Worm (Caenorhabditis elegans) whole organism, young adult: Measurements from ENCODE around the gene F59C12.3.
A peak's percentile ranks its signal among the peaks of the same experiment; 100 is the strongest.

Experiments used
- F23B12.7 ChIP-seq: sonication (generic microtip); optimal IDR thresholded peaks from 2 replicates; lab custom pipeline; 2017; ENCODE audit warnings: missing genetic modification characterization, mild to moderate bottlenecking, missing compliant biosample characterization, antibody characterized with exemption, moderate library complexity; ENCODE audit not compliant: insufficient read depth
- F33H1.4 ChIP-seq: fragments of 200-800 bp; sonication (Bioruptor generic); IDR thresholded peaks from 2 replicates; pipeline ENCODE4 v1.3.6; 2022; ENCODE audit warnings: missing genetic modification reagents, missing genetic modification characterization, missing compliant biosample characterization
- F37B4.10 ChIP-seq: fragments of 200-800 bp; sonication (Bioruptor generic); IDR thresholded peaks from 2 replicates; pipeline ENCODE4 v1.3.6; 2022; ENCODE audit warnings: missing genetic modification characterization, missing compliant biosample characterization
- F49E8.2 ChIP-seq: sonication (generic microtip); optimal IDR thresholded peaks from 3 replicates; lab custom pipeline; 2017; ENCODE audit warnings: missing genetic modification characterization, mild to moderate bottlenecking, missing compliant biosample characterization, antibody characterized with exemption, moderate library complexity; ENCODE audit not compliant: insufficient read depth
- F55B11.4 ChIP-seq: sonication (generic microtip); optimal IDR thresholded peaks from 2 replicates; lab custom pipeline; 2016; ENCODE audit warnings: missing compliant biosample characterization, missing genetic modification characterization, borderline replicate concordance; ENCODE audit not compliant: insufficient read depth
- Y56A3A.18 ChIP-seq: fragments of 200-800 bp; sonication (Bioruptor generic); IDR thresholded peaks from 2 replicates; pipeline ENCODE4 v1.3.6; 2022; ENCODE audit warnings: missing genetic modification reagents, missing genetic modification characterization, missing compliant biosample characterization
- Y79H2A.3 ChIP-seq: fragments of 200-800 bp; sonication (Bioruptor generic); conservative IDR thresholded peaks from 2 replicates; pipeline ENCODE4 v1.3.6; 2022; ENCODE audit warnings: missing genetic modification reagents, missing genetic modification characterization, missing compliant biosample characterization
- ZK185.1 ChIP-seq: sonication (generic microtip); optimal IDR thresholded peaks from 2 replicates; lab custom pipeline; 2016; ENCODE audit warnings: mild to moderate bottlenecking, missing genetic modification characterization, missing compliant biosample characterization; ENCODE audit not compliant: poor library complexity, severe bottlenecking
- aptf-3 ChIP-seq: fragments of 200-800 bp; sonication (Bioruptor generic); IDR thresholded peaks from 2 replicates; pipeline ENCODE4 v1.3.6; 2022; ENCODE audit warnings: missing genetic modification characterization, missing compliant biosample characterization
- attf-5 ChIP-seq: fragments of 200-800 bp; sonication (Bioruptor generic); optimal IDR thresholded peaks from 2 replicates; lab custom pipeline; 2018; ENCODE audit warnings: mild to moderate bottlenecking, missing genetic modification characterization, missing compliant biosample characterization
- attf-6 ChIP-seq: fragments of 200-800 bp; sonication (Bioruptor generic); IDR thresholded peaks from 2 replicates; pipeline ENCODE4 v1.3.6; 2022; ENCODE audit warnings: missing genetic modification reagents, missing genetic modification characterization, missing compliant biosample characterization
- bed-2 ChIP-seq: fragments of 200-800 bp; sonication (Bioruptor generic); IDR thresholded peaks from 2 replicates; pipeline ENCODE4 v1.3.6; 2022; ENCODE audit warnings: missing genetic modification reagents, missing genetic modification characterization, missing compliant biosample characterization
- ccch-3 ChIP-seq: fragments of 200-800 bp; sonication (Bioruptor generic); optimal IDR thresholded peaks from 2 replicates; lab custom pipeline; 2018; ENCODE audit warnings: mild to moderate bottlenecking, missing genetic modification characterization, missing compliant biosample characterization
- cebp-1 ChIP-seq, 2 experiments: fragments of 200-800 bp in 1 of 2; sonication (Bioruptor generic) in 1 of 2; sonication (generic microtip) in 1 of 2; IDR thresholded peaks in 1 of 2; optimal IDR thresholded peaks in 1 of 2; 2 replicates each; pipeline versions ENCODE4 v1.3.6 to Lab custom; 2017 to 2022; ENCODE audit warnings: missing compliant biosample characterization in 2 of 2, missing genetic modification characterization in 2 of 2, mild to moderate bottlenecking in 1 of 2, missing genetic modification reagents in 1 of 2, moderate library complexity in 1 of 2
- cebp-2 ChIP-seq: fragments of 200-800 bp; sonication (Bioruptor generic); IDR thresholded peaks from 2 replicates; pipeline ENCODE4 v1.3.6; 2022; ENCODE audit warnings: missing genetic modification characterization, missing compliant biosample characterization
- ceh-40 ChIP-seq: fragments of 200-800 bp; sonication (Bioruptor generic); IDR thresholded peaks from 2 replicates; pipeline ENCODE4 v1.3.6; 2022; ENCODE audit warnings: missing genetic modification characterization, missing compliant biosample characterization
- ceh-79 ChIP-seq: sonication (generic microtip); optimal IDR thresholded peaks from 2 replicates; lab custom pipeline; 2017; ENCODE audit warnings: mild to moderate bottlenecking, missing genetic modification characterization, missing compliant biosample characterization
- dpl-1 ChIP-seq: fragments of 150-350 bp; optimal IDR thresholded peaks from 2 replicates; lab custom pipeline; 2014; ENCODE audit warnings: missing biosample characterization, missing genetic modification reagents, missing genetic modification characterization
- efl-1 ChIP-seq: fragments of 150-350 bp; optimal IDR thresholded peaks from 2 replicates; lab custom pipeline; 2014; ENCODE audit warnings: missing biosample characterization, missing genetic modification reagents, missing genetic modification characterization
- hrde-1 ChIP-seq: sonication (generic microtip); optimal IDR thresholded peaks from 2 replicates; lab custom pipeline; 2016; ENCODE audit warnings: missing genetic modification characterization, mild to moderate bottlenecking, missing compliant biosample characterization, moderate library complexity, missing genotype, missing genetic modification reagents, borderline replicate concordance
- hsf-1 ChIP-seq: fragments of 200-800 bp; sonication (Bioruptor generic); IDR thresholded peaks from 2 replicates; pipeline ENCODE4 v1.3.6; 2022; ENCODE audit warnings: missing genetic modification reagents, missing genetic modification characterization, missing compliant biosample characterization
- let-607 ChIP-seq, 2 experiments: fragments of 200-800 bp in 1 of 2; sonication (Bioruptor generic) in 1 of 2; sonication (generic microtip) in 1 of 2; optimal IDR thresholded peaks; 2 replicates each; lab custom pipeline; 2016 to 2018; ENCODE audit warnings: mild to moderate bottlenecking in 2 of 2, missing compliant biosample characterization in 2 of 2, missing genetic modification characterization in 2 of 2, moderate library complexity in 2 of 2, missing genotype in 1 of 2
- lin-40 ChIP-seq: sonication (generic microtip); optimal IDR thresholded peaks from 2 replicates; lab custom pipeline; 2016; ENCODE audit warnings: missing genetic modification characterization, mild to moderate bottlenecking, missing compliant biosample characterization, missing genotype, missing genetic modification reagents
- madf-10 ChIP-seq: sonication (generic microtip); optimal IDR thresholded peaks from 2 replicates; lab custom pipeline; 2016; ENCODE audit warnings: mild to moderate bottlenecking, missing genetic modification characterization, missing compliant biosample characterization
- madf-6 ChIP-seq: fragments of 200-800 bp; sonication (Bioruptor generic); IDR thresholded peaks from 2 replicates; pipeline ENCODE4 v1.3.6; 2022; ENCODE audit warnings: missing genetic modification reagents, missing genetic modification characterization, missing compliant biosample characterization
- nfyb-1 ChIP-seq: fragments of 200-800 bp; sonication (Bioruptor generic); IDR thresholded peaks from 2 replicates; pipeline ENCODE4 v1.3.6; 2022; ENCODE audit warnings: missing genetic modification reagents, missing genetic modification characterization, missing compliant biosample characterization
- nhr-179 ChIP-seq: sonication (generic microtip); optimal IDR thresholded peaks from 2 replicates; lab custom pipeline; 2016; ENCODE audit warnings: mild to moderate bottlenecking, missing genetic modification characterization, missing compliant biosample characterization
- nhr-80 ChIP-seq: sonication (generic microtip); optimal IDR thresholded peaks from 2 replicates; lab custom pipeline; 2016; ENCODE audit warnings: missing genetic modification characterization, missing compliant biosample characterization
- pha-4 ChIP-seq: fragments of 150-350 bp; sonication (generic microtip); optimal IDR thresholded peaks from 2 replicates; lab custom pipeline; 2014; ENCODE audit warnings: missing biosample characterization, missing genetic modification reagents, missing genetic modification characterization
- repo-1 ChIP-seq: sonication (generic microtip); optimal IDR thresholded peaks from 2 replicates; lab custom pipeline; 2017; ENCODE audit warnings: mild to moderate bottlenecking, missing genetic modification characterization, missing compliant biosample characterization
- sdz-38 ChIP-seq: sonication (generic microtip); optimal IDR thresholded peaks from 2 replicates; lab custom pipeline; 2016; ENCODE audit warnings: missing genotype, missing genetic modification characterization, missing compliant biosample characterization
- snpc-1.1 ChIP-seq: sonication (generic microtip); optimal IDR thresholded peaks from 2 replicates; lab custom pipeline; 2017; ENCODE audit warnings: missing genetic modification characterization, mild to moderate bottlenecking, missing compliant biosample characterization, antibody characterized with exemption, moderate library complexity, missing genotype, missing genetic modification reagents; ENCODE audit not compliant: insufficient read depth
- snpc-3.4 ChIP-seq: sonication (generic microtip); optimal IDR thresholded peaks from 2 replicates; lab custom pipeline; 2017; ENCODE audit warnings: missing genetic modification characterization, mild to moderate bottlenecking, missing compliant biosample characterization, antibody characterized with exemption, moderate library complexity, missing genotype, missing genetic modification reagents
- tbx-9 ChIP-seq: sonication (generic microtip); optimal IDR thresholded peaks from 2 replicates; lab custom pipeline; 2016; ENCODE audit warnings: borderline replicate concordance, missing genetic modification characterization, inconsistent platforms, missing compliant biosample characterization
- unc-62 ChIP-seq: fragments of 150-350 bp; optimal IDR thresholded peaks from 2 replicates; lab custom pipeline; 2014; ENCODE audit warnings: missing biosample characterization, missing genetic modification reagents, missing genetic modification characterization
- zfh-2 ChIP-seq: fragments of 200-800 bp; sonication (Bioruptor generic); conservative IDR thresholded peaks from 2 replicates; pipeline ENCODE4 v1.3.6; 2022; ENCODE audit warnings: missing genetic modification reagents, missing genetic modification characterization, missing compliant biosample characterization
- ztf-25 ChIP-seq: fragments of 200-800 bp; sonication (Bioruptor generic); IDR thresholded peaks from 2 replicates; pipeline ENCODE4 v1.3.6; 2022; ENCODE audit warnings: missing genetic modification reagents, missing genetic modification characterization, missing compliant biosample characterization
- ztf-3 ChIP-seq: fragments of 200-800 bp; sonication (Bioruptor generic); optimal IDR thresholded peaks from 2 replicates; lab custom pipeline; 2018; ENCODE audit warnings: mild to moderate bottlenecking, missing genetic modification characterization, missing compliant biosample characterization

F59C12.3 gene

ce11 chrX:16626817-16627216 lies 17.5 kb upstream of the F59C12.3 start:
- no peak for TF ChIP-seq F37B4.10
- TF ChIP-seq zfh-2 = peak; percentile 58

DNA sequence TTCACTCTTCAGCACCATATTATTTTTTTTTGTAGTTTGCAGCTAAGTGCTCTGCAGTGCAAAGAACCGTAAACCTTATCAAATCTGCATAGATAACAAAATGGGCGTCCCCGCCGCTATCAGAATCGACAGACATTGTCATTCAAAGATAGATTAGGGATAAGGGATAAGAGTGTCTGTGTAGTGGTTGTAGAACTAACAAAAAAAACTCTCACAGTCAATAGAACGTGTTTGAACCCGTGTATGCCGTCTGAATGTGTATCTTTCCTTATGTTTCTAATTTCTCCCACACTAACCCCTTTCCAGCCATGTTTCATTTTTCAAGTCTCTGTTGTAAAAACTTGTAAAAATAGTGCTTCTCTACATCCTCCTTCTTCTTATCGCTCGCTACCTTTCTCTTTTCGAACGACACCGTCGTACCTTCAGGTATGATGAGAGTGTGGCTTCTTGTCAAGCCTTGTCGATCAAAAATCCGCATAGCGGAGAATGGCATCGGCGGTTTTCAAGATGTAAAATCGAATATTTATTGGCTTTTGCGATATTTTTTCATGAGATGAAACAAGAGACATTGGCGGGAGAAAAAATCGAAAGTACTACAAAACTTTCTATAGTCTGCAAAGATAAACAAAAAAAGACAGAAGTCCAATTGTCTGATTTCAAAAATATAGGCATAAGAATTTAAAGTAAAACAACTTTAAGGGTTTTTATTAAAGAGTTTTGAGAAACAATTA lies 15.9 kb upstream of the F59C12.3 start:
- TF ChIP-seq unc-62 (GFP tag; lab: Kevin White, UChicago) (no peak), madf-6 (GFP tag; lab: Robert Waterston, UW) (no peak), sdz-38 (no peak), pha-4 (tag; lab: Kevin White, UChicago) (no peak), Y79H2A.3 (GFP tag; lab: Robert Waterston, UW) (no peak), ceh-79 (tag; lab: Kevin White, UChicago) (no peak), nhr-80 (tag; lab: Kevin White, UChicago) (no peak), ztf-3 (GFP tag; lab: Kevin White, UChicago) (no peak), attf-5 (GFP tag; lab: Kevin White, UChicago) (no peak), bed-2 (GFP tag; lab: Robert Waterston, UW) (no peak), let-607 (tag; optimal IDR thresholded peaks at IDR 0.05; lab: Kevin White, UChicago) (no peak), cebp-2 (GFP tag; lab: Robert Waterston, UW) (no peak), nhr-179 (tag; lab: Kevin White, UChicago) (no peak), cebp-1 (GFP tag; IDR thresholded peaks at IDR 0.05; lab: Robert Waterston, UW) (no peak), cebp-1 (tag; optimal IDR thresholded peaks at IDR 0.05; lab: Kevin White, UChicago) (no peak), Y56A3A.18 (GFP tag; lab: Robert Waterston, UW) (no peak), madf-10 (tag; lab: Kevin White, UChicago) (no peak), repo-1 (tag; lab: Kevin White, UChicago) (no peak), F49E8.2 (tag; lab: Kevin White, UChicago) (no peak)

ce11 chrX:16623269-16623668 lies 13.9 kb upstream of the F59C12.3 start:
- TF ChIP-seq ceh-40 (no peak), lin-40 (tag; lab: Kevin White, UChicago) (no peak), cebp-1 (GFP tag; IDR thresholded peaks at IDR 0.05; lab: Robert Waterston, UW) (no peak), cebp-1 (tag; optimal IDR thresholded peaks at IDR 0.05; lab: Kevin White, UChicago) (no peak), ccch-3 (GFP tag; lab: Kevin White, UChicago) (no peak), nfyb-1 (GFP tag; lab: Robert Waterston, UW) (no peak), efl-1 (no peak), hsf-1 (no peak), dpl-1 (GFP tag; lab: Kevin White, UChicago) (no peak), F55B11.4 (tag; lab: Kevin White, UChicago) (no peak)

ce11 chrX:16621467-16621866 lies 12.1 kb upstream of the F59C12.3 start, which contains the start of gene cpg-19:
Gene cpg-19, plus strand, starts transcription at chrX:16621807.
- TF ChIP-seq zfh-2 (peak; percentile 78), hrde-1 (tag; lab: Kevin White, UChicago) (no peak)

ce11 chrX:16619158-16619557 lies 9.8 kb upstream of the F59C12.3 start:
- TF ChIP-seq F23B12.7 (tag; lab: Kevin White, UChicago) (peak; percentile 87), unc-62 (GFP tag; lab: Kevin White, UChicago) (no peak), hrde-1 (tag; lab: Kevin White, UChicago) (peak; percentile 62), F33H1.4 (no peak), madf-6 (GFP tag; lab: Robert Waterston, UW) (0 out of 2 replicates have a peak, but pooled peaks have one; percentile 16), aptf-3 (GFP tag; lab: Robert Waterston, UW) (0 out of 2 replicates have a peak, but pooled peaks have one; percentile 79), Y56A3A.18 (GFP tag; lab: Robert Waterston, UW) (no peak; the same call in 1 of the 2 replicates), ztf-25 (GFP tag; lab: Robert Waterston, UW) (peak; percentile 70; the same call in 1 of the 2 replicates), snpc-3.4 (peak; percentile 61), attf-6 (GFP tag; lab: Robert Waterston, UW) (0 out of 2 replicates have a peak, but pooled peaks have one; percentile 22), ZK185.1 (peak; percentile 42), let-607 (tag; optimal IDR thresholded peaks at IDR 0.05; lab: Kevin White, UChicago) (peak in 1 of 2 experiments; percentile 38), tbx-9 (tag; lab: Kevin White, UChicago) (no peak), snpc-1.1 (peak; percentile 52)
